Worm (Caenorhabditis elegans): Measurements from ENCODE around the gene F52F10.2.

- TF ChIP-seq cog-1 (tag; optimal IDR thresholded peaks at IDR 0.05) (no peak), flt-1 (GFP tag; IDR thresholded peaks at IDR 0.05) (no peak), tab-1 (GFP tag; IDR thresholded peaks at IDR 0.05) (no peak), klf-2 (GFP tag; conservative IDR thresholded peaks at IDR 0.05) (no peak), T22C8.4 (GFP tag; IDR thresholded peaks at IDR 0.05) (no peak), med-1 (GFP tag; optimal IDR thresholded peaks at IDR 0.05; ENCODE audit: insufficient read depth) (no peak), ztf-29 (GFP tag; IDR thresholded peaks at IDR 0.05) (no peak), ztf-23 (GFP tag; IDR thresholded peaks at IDR 0.05) (0 out of 2 replicates have a peak, but pooled peaks have one; percentile 22), ref-1 (GFP tag; conservative IDR thresholded peaks at IDR 0.05) (no peak)
Observed at ce11 chrV:1583242-1583641, 35.3 kb downstream of the F52F10.2 start.
